Fruit fly (Drosophila melanogaster): ENCODE data around the gene atms.

atms gene

dm6 chr3R:4713775-4714360, 36.0 kb upstream of the atms start, which contains the start of gene eIF3f1 (continued):
- TF ChIP-seq CG16813 (GFP tag; IDR thresholded peaks at IDR 0.05; ENCODE audit: partially characterized antibody) (peak; percentile 99), slp2 (GFP tag; optimal IDR thresholded peaks at IDR 0.05) (no peak), CG13894 (tag; optimal IDR thresholded peaks at IDR 0.05) (no peak), CG8924 (tag; optimal IDR thresholded peaks at IDR 0.05) (no peak), CG5180 (GFP tag; optimal IDR thresholded peaks at IDR 0.05) (no peak), B-H1 (GFP tag; IDR thresholded peaks at IDR 0.05) (no peak), CG12155 (GFP tag; optimal IDR thresholded peaks at IDR 0.05) (no peak), Awh (GFP tag; IDR thresholded peaks at IDR 0.05) (no peak), Gsc (GFP tag; IDR thresholded peaks at IDR 0.05) (no peak), CG10543 (GFP tag; optimal IDR thresholded peaks at IDR 0.05) (no peak), CG16779 (GFP tag; IDR thresholded peaks at IDR 0.05) (no peak), Elba2 (GFP tag; optimal IDR thresholded peaks at IDR 0.05) (no peak), az2 (GFP tag; optimal IDR thresholded peaks at IDR 0.05) (no peak), CG10462 (GFP tag; optimal IDR thresholded peaks at IDR 0.05) (no peak), D19A (tag; optimal IDR thresholded peaks at IDR 0.05) (no peak), dmrt99B (tag; optimal IDR thresholded peaks at IDR 0.05) (no peak), dpn (GFP tag; optimal IDR thresholded peaks at IDR 0.05) (peak; percentile 2 to 20), so (GFP tag; IDR thresholded peaks at IDR 0.05) (no peak), CG31365 (tag; optimal IDR thresholded peaks at IDR 0.05) (no peak), exex (tag; optimal IDR thresholded peaks at IDR 0.05) (no peak), CG14860 (GFP tag; IDR thresholded peaks at IDR 0.05; ENCODE audit: partially characterized antibody) (peak; percentile 98), CG6689 (GFP tag; IDR thresholded peaks at IDR 0.05) (0 out of 2 replicates have a peak, but pooled peaks have one; percentile 17), ac (GFP tag; optimal IDR thresholded peaks at IDR 0.05) (no peak), CG17802 (tag; optimal IDR thresholded peaks at IDR 0.05) (no peak), da (GFP tag; optimal IDR thresholded peaks at IDR 0.05) (no peak), CG10654 (GFP tag; optimal IDR thresholded peaks at IDR 0.05) (no peak), CG11696 (GFP tag; IDR thresholded peaks at IDR 0.05) (no peak), CG17912 (GFP tag; optimal IDR thresholded peaks at IDR 0.05) (no peak), ci (GFP tag; IDR thresholded peaks at IDR 0.05) (peak; percentile 73), CG10267 (tag; optimal IDR thresholded peaks at IDR 0.05) (peak; percentile 51), CG11247 (GFP tag; IDR thresholded peaks at IDR 0.05) (0 out of 2 replicates have a peak, but pooled peaks have one; percentile 14), CG8388 (GFP tag; optimal IDR thresholded peaks at IDR 0.05) (no peak), CG32772 (GFP tag; IDR thresholded peaks at IDR 0.05) (no peak), YL-1 (GFP tag; optimal IDR thresholded peaks at IDR 0.05) (peak; percentile 96), CG1024 (GFP tag; IDR thresholded peaks at IDR 0.05) (no peak), CG9609 (GFP tag; optimal IDR thresholded peaks at IDR 0.05) (no peak), Ssrp (tag; optimal IDR thresholded peaks at IDR 0.05) (no peak), sob (GFP tag; IDR thresholded peaks at IDR 0.05) (peak; percentile 85), ERR (GFP tag; optimal IDR thresholded peaks at IDR 0.05) (peak; percentile 65), sim (GFP tag; IDR thresholded peaks at IDR 0.05) (no peak), CG17385 (GFP tag; optimal IDR thresholded peaks at IDR 0.05) (no peak), CrebB (tag; optimal IDR thresholded peaks at IDR 0.05) (peak; percentile 2), CG16863 (GFP tag; optimal IDR thresholded peaks at IDR 0.05) (peak; percentile 11), Dad (GFP tag; optimal IDR thresholded peaks at IDR 0.05) (peak; percentile 9), CG3281 (GFP tag; optimal IDR thresholded peaks at IDR 0.05) (no peak), CG9437 (GFP tag; optimal IDR thresholded peaks at IDR 0.05) (peak; percentile 13), CG3407 (GFP tag; optimal IDR thresholded peaks at IDR 0.05) (no peak), sc (optimal IDR thresholded peaks at IDR 0.05) (no peak), sc (GFP tag; optimal IDR thresholded peaks at IDR 0.05) (no peak), Taf1 (GFP tag; IDR thresholded peaks at IDR 0.05) (no peak), lola (GFP tag; optimal IDR thresholded peaks at IDR 0.05) (no peak)
